Worm (Caenorhabditis elegans) whole organism, L2 larva: ENCODE measurements around the gene R02D5.9.

Experiments
- alr-1 ChIP-seq: fragments of 150-350 bp; optimal IDR thresholded peaks from 2 replicates; lab custom pipeline; 2014; ENCODE audit warnings: missing biosample characterization, missing genetic modification characterization
- ama-1 ChIP-seq: fragments of 150-350 bp; optimal IDR thresholded peaks from 2 replicates; lab custom pipeline; 2018; ENCODE audit warnings: inconsistent platforms
- crh-2 ChIP-seq: sonication (generic microtip); optimal IDR thresholded peaks from 2 replicates; lab custom pipeline; 2017; ENCODE audit warnings: missing biosample characterization, missing genetic modification characterization
- dmd-4 ChIP-seq: sonication (generic microtip); optimal IDR thresholded peaks from 2 replicates; lab custom pipeline; 2017; ENCODE audit warnings: missing biosample characterization, missing genetic modification characterization
- gmeb-1 ChIP-seq: fragments of 150-350 bp; optimal IDR thresholded peaks from 2 replicates; lab custom pipeline; 2014; ENCODE audit warnings: missing biosample characterization, missing genetic modification characterization
- nhr-12 ChIP-seq: fragments of 150-350 bp; optimal IDR thresholded peaks from 2 replicates; lab custom pipeline; 2014; ENCODE audit warnings: missing biosample characterization, missing genetic modification characterization
- nhr-25 ChIP-seq: fragments of 150-350 bp; sonication (generic microtip); optimal IDR thresholded peaks from 3 replicates; lab custom pipeline; 2014; ENCODE audit warnings: missing biosample characterization, missing genetic modification characterization
- sem-4 ChIP-seq: fragments of 150-350 bp; optimal IDR thresholded peaks from 2 replicates; lab custom pipeline; 2014; ENCODE audit warnings: missing biosample characterization, missing genetic modification reagents, missing genetic modification characterization
- sma-9 ChIP-seq, 2 experiments: fragments of 150-350 bp in 1 of 2; sonication (generic microtip) in 1 of 2; optimal IDR thresholded peaks; 2 replicates each; lab custom pipeline; 2014 to 2016; ENCODE audit warnings: missing genetic modification characterization in 2 of 2, mild to moderate bottlenecking in 1 of 2, missing biosample characterization in 1 of 2, missing compliant biosample characterization in 1 of 2, missing genetic modification reagents in 1 of 2, moderate library complexity in 1 of 2
- unc-39 ChIP-seq: fragments of 150-350 bp; optimal IDR thresholded peaks from 2 replicates; lab custom pipeline; 2014; ENCODE audit warnings: missing biosample characterization, missing genetic modification characterization
- ztf-11 ChIP-seq: sonication (generic microtip); optimal IDR thresholded peaks from 2 replicates; lab custom pipeline; 2017; ENCODE audit warnings: missing biosample characterization, missing genetic modification characterization

ce11 chrV:14468196-14468874 lies 42.6 kb downstream of the R02D5.9 start, which contains the start of gene srz-97:
- TF ChIP-seq nhr-25 (tag; lab: Kevin White, UChicago) (no peak), sem-4 (tag; lab: Kevin White, UChicago) (no peak), unc-39 (tag; lab: Kevin White, UChicago) (no peak), ztf-11 (no peak), alr-1 (tag; lab: Kevin White, UChicago) (no peak), ama-1 (lab: Kevin White, UChicago) (peak; percentile 7), sma-9 (GFP tag; optimal IDR thresholded peaks at IDR 0.05; lab: Kevin White, UChicago) (peak; percentile 73), sma-9 (tag; optimal IDR thresholded peaks at IDR 0.05; lab: Kevin White, UChicago) (no peak), nhr-12 (tag; lab: Kevin White, UChicago) (no peak), dmd-4 (tag; lab: Kevin White, UChicago) (no peak), gmeb-1 (tag; lab: Kevin White, UChicago) (no peak), crh-2 (tag; lab: Kevin White, UChicago) (peak; percentile 40)
